Fruit fly (Drosophila melanogaster): ENCODE measurements around the gene Acp1.

- no peak for TF ChIP-seq CG34367 (tag; optimal IDR thresholded peaks at IDR 0.05)
- TF ChIP-seq CG15710 (tag; optimal IDR thresholded peaks at IDR 0.05), result no peak
- TF ChIP-seq CG10348 (GFP tag; IDR thresholded peaks at IDR 0.05), result no peak
- no peak for TF ChIP-seq rn (GFP tag; IDR thresholded peaks at IDR 0.05)
- TF ChIP-seq CG9948 (tag; optimal IDR thresholded peaks at IDR 0.05), result no peak
- TF ChIP-seq gl (tag; optimal IDR thresholded peaks at IDR 0.05), result no peak
- TF ChIP-seq CG4496 (GFP tag; IDR thresholded peaks at IDR 0.05), result no peak
- TF ChIP-seq EcR (GFP tag; optimal IDR thresholded peaks at IDR 0.05), result no peak
- no peak for TF ChIP-seq CG8159 (tag; optimal IDR thresholded peaks at IDR 0.05)
- TF ChIP-seq CG14655 (GFP tag; optimal IDR thresholded peaks at IDR 0.05), result no peak
- no peak for TF ChIP-seq CG13204 (GFP tag; optimal IDR thresholded peaks at IDR 0.05)
These were observed 18.6 kb downstream of the Acp1 start, which contains the start of gene CG13794 for dm6 chr2L:7722723-7723122.

Measured in whole organism, pupa.